Worm (Caenorhabditis elegans) whole organism, early embryonic: Measurements from ENCODE around the gene C17H12.10.
"Not testable (repeated sequence)": the region's sequence is repeated elsewhere in the genome, so short reads cannot be mapped to it uniquely, and the experiment has no call there.

ENCODE experiments used
- B0310.2 ChIP-seq: sonication (generic microtip); optimal IDR thresholded peaks from 2 replicates; lab custom pipeline; 2016; ENCODE audit warnings: mild to moderate bottlenecking, missing genetic modification characterization, missing compliant biosample characterization
- F13C5.2 ChIP-seq: sonication (generic microtip); optimal IDR thresholded peaks from 2 replicates; lab custom pipeline; 2017; ENCODE audit warnings: mild to moderate bottlenecking, missing genetic modification characterization, inconsistent platforms, missing compliant biosample characterization
- aly-1 ChIP-seq: sonication (generic microtip); optimal IDR thresholded peaks from 2 replicates; lab custom pipeline; 2016; ENCODE audit warnings: missing genetic modification characterization, missing compliant biosample characterization
- ama-1 ChIP-seq: fragments of 150-350 bp; optimal IDR thresholded peaks from 2 replicates; lab custom pipeline; 2014
- ceh-13 ChIP-seq: fragments of 200-800 bp; sonication (Bioruptor generic); optimal IDR thresholded peaks from 2 replicates; lab custom pipeline; 2018; ENCODE audit warnings: mild to moderate bottlenecking, missing genetic modification characterization, missing compliant biosample characterization
- ceh-36 ChIP-seq: sonication (generic microtip); optimal IDR thresholded peaks from 2 replicates; lab custom pipeline; 2016; ENCODE audit warnings: missing genetic modification characterization, inconsistent platforms, missing compliant biosample characterization
- ets-7 ChIP-seq: sonication (generic microtip); optimal IDR thresholded peaks from 2 replicates; lab custom pipeline; 2016; ENCODE audit warnings: missing genotype, missing genetic modification characterization, missing compliant biosample characterization
- flt-1 ChIP-seq: fragments of 200-800 bp; sonication (Bioruptor generic); IDR thresholded peaks from 2 replicates; pipeline ENCODE4 v1.3.6; 2022; ENCODE audit warnings: missing genetic modification characterization, missing compliant biosample characterization
- hmbx-1 ChIP-seq: sonication (generic microtip); optimal IDR thresholded peaks from 2 replicates; lab custom pipeline; 2016; ENCODE audit warnings: mild to moderate bottlenecking, missing genetic modification characterization, missing compliant biosample characterization
- hmg-4 ChIP-seq: fragments of 200-800 bp; sonication (Bioruptor generic); optimal IDR thresholded peaks from 2 replicates; lab custom pipeline; 2018; ENCODE audit warnings: mild to moderate bottlenecking, missing genetic modification characterization, missing compliant biosample characterization
- hnd-1 ChIP-seq: sonication (generic microtip); optimal IDR thresholded peaks from 2 replicates; lab custom pipeline; 2016; ENCODE audit warnings: missing genetic modification characterization, missing compliant biosample characterization
- pes-1 ChIP-seq: fragments of 200-800 bp; sonication (Bioruptor generic); IDR thresholded peaks from 2 replicates; pipeline ENCODE4 v1.3.6; 2022; ENCODE audit warnings: missing genetic modification reagents, missing genetic modification characterization, missing compliant biosample characterization
- scrt-1 ChIP-seq: fragments of 200-800 bp; sonication (Bioruptor generic); IDR thresholded peaks from 2 replicates; pipeline ENCODE4 v1.3.6; 2022; ENCODE audit warnings: missing genetic modification characterization, missing compliant biosample characterization
- sea-1 ChIP-seq: fragments of 200-800 bp; sonication (Bioruptor generic); conservative IDR thresholded peaks from 2 replicates; pipeline ENCODE4 v1.3.6; 2022; ENCODE audit warnings: missing genetic modification characterization, missing compliant biosample characterization
- tbx-11 ChIP-seq: fragments of 200-800 bp; sonication (Bioruptor generic); IDR thresholded peaks from 2 replicates; pipeline ENCODE4 v1.3.6; 2022; ENCODE audit warnings: missing genetic modification characterization, missing compliant biosample characterization
- tbx-37 ChIP-seq: fragments of 200-800 bp; sonication (Bioruptor generic); conservative IDR thresholded peaks from 2 replicates; pipeline ENCODE4 v1.3.6; 2022; ENCODE audit warnings: missing genetic modification reagents, missing genetic modification characterization, missing compliant biosample characterization
- tra-4 ChIP-seq: sonication (generic microtip); optimal IDR thresholded peaks from 2 replicates; lab custom pipeline; 2017; ENCODE audit warnings: missing genetic modification characterization, missing compliant biosample characterization

C17H12.10 gene

ce11 chrIV:6817554-6817953 is 11.0 kb downstream of the C17H12.10 start, which contains the start of gene C17H12.5:
TSS of gene C17H12.5 (minus strand) at chrIV:6817654.
- no peak for TF ChIP-seq ceh-13 (GFP tag; lab: Kevin White, UChicago)
- TF ChIP-seq ama-1 (lab: Kevin White, UChicago) = no peak
- no peak for TF ChIP-seq scrt-1 (GFP tag; lab: Robert Waterston, UW)
- TF ChIP-seq hmbx-1 (tag; lab: Kevin White, UChicago) = no peak
- no peak for TF ChIP-seq tbx-11 (GFP tag; lab: Robert Waterston, UW)
- TF ChIP-seq sea-1 (GFP tag; lab: Robert Waterston, UW) = no peak
- TF ChIP-seq ets-7 (tag; lab: Kevin White, UChicago) = no peak

ce11 chrIV:6818369-6818768 is 11.8 kb downstream of the C17H12.10 start, which contains the start of gene C17H12.8:
TSS of gene C17H12.8 (plus strand) at chrIV:6818703.
- TF ChIP-seq F13C5.2 (tag; lab: Kevin White, UChicago) (no peak), hmbx-1 (tag; lab: Kevin White, UChicago) (no peak), sea-1 (GFP tag; lab: Robert Waterston, UW) (no peak), ceh-36 (tag; lab: Kevin White, UChicago) (no peak), aly-1 (tag; lab: Kevin White, UChicago) (no peak), tbx-37 (GFP tag; lab: Robert Waterston, UW) (no peak), ama-1 (lab: Kevin White, UChicago) (no peak), scrt-1 (GFP tag; lab: Robert Waterston, UW) (no peak), pes-1 (no peak), hmg-4 (no peak), tra-4 (tag; lab: Kevin White, UChicago) (no peak), B0310.2 (no peak), ets-7 (tag; lab: Kevin White, UChicago) (no peak)

ce11 chrIV:6821709-6822108 is 15.1 kb downstream of the C17H12.10 start:
- no peak for TF ChIP-seq tra-4 (tag; lab: Kevin White, UChicago)
- no peak for TF ChIP-seq scrt-1 (GFP tag; lab: Robert Waterston, UW)
- no peak for TF ChIP-seq aly-1 (tag; lab: Kevin White, UChicago)
- TF ChIP-seq hmg-4 = no peak
- TF ChIP-seq sea-1 (GFP tag; lab: Robert Waterston, UW) = no peak
- no peak for TF ChIP-seq ceh-13 (GFP tag; lab: Kevin White, UChicago)
- TF ChIP-seq pes-1 = no peak
- TF ChIP-seq B0310.2 = no peak
- TF ChIP-seq flt-1 = no peak
- TF ChIP-seq ceh-36 (tag; lab: Kevin White, UChicago) = no peak
- no peak for TF ChIP-seq tbx-37 (GFP tag; lab: Robert Waterston, UW)
- no peak for TF ChIP-seq tbx-11 (GFP tag; lab: Robert Waterston, UW)
- no peak for TF ChIP-seq ama-1 (lab: Kevin White, UChicago)
- TF ChIP-seq ets-7 (tag; lab: Kevin White, UChicago) = no peak
- TF ChIP-seq hnd-1 (tag; lab: Kevin White, UChicago) = no peak

- TF ChIP-seq scrt-1 (GFP tag; lab: Robert Waterston, UW) (no peak), ets-7 (tag; lab: Kevin White, UChicago) (no peak), ceh-36 (tag; lab: Kevin White, UChicago) (no peak), tbx-11 (GFP tag; lab: Robert Waterston, UW) (no peak), F13C5.2 (tag; lab: Kevin White, UChicago) (no peak), ama-1 (lab: Kevin White, UChicago) (no peak), tra-4 (tag; lab: Kevin White, UChicago) (no peak), flt-1 (no peak), hnd-1 (tag; lab: Kevin White, UChicago) (no peak), B0310.2 (no peak), tbx-37 (GFP tag; lab: Robert Waterston, UW) (no peak), ceh-13 (GFP tag; lab: Kevin White, UChicago) (no peak)
These were observed 15.8 kb downstream of the C17H12.10 start, which contains the start of gene C17H12.6 for ce11 chrIV:6822406-6822805. TSS of gene C17H12.6 (minus strand) at chrIV:6822506.

- no peak for TF ChIP-seq B0310.2
- no peak for TF ChIP-seq aly-1 (tag; lab: Kevin White, UChicago)
- TF ChIP-seq scrt-1 (GFP tag; lab: Robert Waterston, UW) = no peak
- no peak for TF ChIP-seq tra-4 (tag; lab: Kevin White, UChicago)
- no peak for TF ChIP-seq ama-1 (lab: Kevin White, UChicago)
- TF ChIP-seq tbx-37 (GFP tag; lab: Robert Waterston, UW) = no peak
- no peak for TF ChIP-seq tbx-11 (GFP tag; lab: Robert Waterston, UW)
- TF ChIP-seq ceh-13 (GFP tag; lab: Kevin White, UChicago) = no peak
- no peak for TF ChIP-seq F13C5.2 (tag; lab: Kevin White, UChicago)
- no peak for TF ChIP-seq hmg-4
These were observed 18.0 kb downstream of the C17H12.10 start, which contains the start of gene H20E11.3 for ce11 chrIV:6824622-6825021. TSS of gene H20E11.3 (plus strand) at chrIV:6824816.

ce11 chrIV:6827477-6827876 is 20.9 kb downstream of the C17H12.10 start, which contains the start of gene H20E11.2:
TSS of gene H20E11.2 (plus strand) at chrIV:6827777.
- not testable (repeated sequence) for TF ChIP-seq flt-1; pes-1; tbx-37 (GFP tag; lab: Robert Waterston, UW)

- TF ChIP-seq sea-1 (GFP tag; lab: Robert Waterston, UW) = no peak
- no peak for TF ChIP-seq ceh-36 (tag; lab: Kevin White, UChicago)
- no peak for TF ChIP-seq scrt-1 (GFP tag; lab: Robert Waterston, UW)
- TF ChIP-seq B0310.2 = no peak
- TF ChIP-seq flt-1 = no peak
- no peak for TF ChIP-seq hmbx-1 (tag; lab: Kevin White, UChicago)
- TF ChIP-seq ama-1 (lab: Kevin White, UChicago) = no peak
These were observed 23.3 kb downstream of the C17H12.10 start, which contains the start of gene H20E11.1 for ce11 chrIV:6829902-6830301. TSS of gene H20E11.1 (plus strand) at chrIV:6830145.
